Worm (Caenorhabditis elegans): Measurements from ENCODE around the gene atz-1.
A peak's percentile ranks its signal among the peaks of the same experiment; 100 is the strongest.

- TF ChIP-seq pha-4 (tag; optimal IDR thresholded peaks at IDR 0.05) (no peak), lsy-2 (tag; optimal IDR thresholded peaks at IDR 0.05) (no peak), unc-39 (tag; optimal IDR thresholded peaks at IDR 0.05) (no peak), ztf-11 (tag; optimal IDR thresholded peaks at IDR 0.05) (no peak), mep-1 (tag; optimal IDR thresholded peaks at IDR 0.05) (no peak), nhr-76 (tag; optimal IDR thresholded peaks at IDR 0.05) (no peak), nhr-237 (tag; optimal IDR thresholded peaks at IDR 0.05) (no peak), ces-1 (GFP tag; optimal IDR thresholded peaks at IDR 0.05) (peak; percentile 23), lin-13 (tag; optimal IDR thresholded peaks at IDR 0.05) (no peak), elt-3 (tag; optimal IDR thresholded peaks at IDR 0.05) (no peak), blmp-1 (tag; optimal IDR thresholded peaks at IDR 0.05) (no peak), tbx-8 (GFP tag; optimal IDR thresholded peaks at IDR 0.05) (no peak), mab-5 (tag; optimal IDR thresholded peaks at IDR 0.05) (no peak), unc-62 (GFP tag; optimal IDR thresholded peaks at IDR 0.05) (no peak)
Observed at ce11 chrIV:12350235-12350634, 25.7 kb downstream of the atz-1 start.
